Fruit fly (Drosophila melanogaster): ENCODE data around the gene CG12783.

DNA sequence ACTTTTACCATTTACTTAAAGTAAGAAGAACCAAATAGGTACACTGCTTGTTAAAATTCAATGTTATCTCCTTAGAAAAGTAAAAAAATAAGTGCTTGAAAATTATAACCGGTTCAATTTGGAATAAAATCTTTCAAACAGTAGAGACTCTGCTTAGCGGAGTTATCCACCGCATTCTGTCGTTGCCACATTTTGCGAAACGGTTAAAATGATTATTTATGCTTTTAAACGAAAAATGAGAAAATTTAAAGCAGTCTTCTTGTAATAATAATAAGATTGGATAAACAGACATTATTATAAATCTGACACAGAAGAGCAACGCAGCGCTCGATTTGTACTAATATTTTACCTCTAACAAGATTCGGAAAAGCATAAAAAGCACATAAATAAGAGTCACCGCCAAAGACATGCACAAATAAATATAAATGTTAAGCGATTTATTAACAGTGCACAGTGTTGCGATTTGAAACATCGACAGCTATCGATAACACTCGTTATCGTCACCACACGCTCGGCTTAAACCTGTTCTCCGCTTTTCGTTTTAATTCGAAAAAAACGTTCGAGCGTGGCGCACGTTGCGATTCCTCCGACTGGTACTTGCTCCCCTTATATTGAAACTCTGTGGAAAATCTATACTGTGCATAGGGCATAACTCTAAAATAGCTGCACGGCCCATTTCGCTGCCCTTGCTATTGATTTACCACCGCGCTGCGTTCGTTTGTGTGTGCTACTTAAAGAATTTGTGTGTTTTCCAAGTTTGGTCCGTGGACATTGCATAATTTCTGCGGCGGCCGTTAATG, 11.8 kb upstream of the CG12783 start, which contains the start of gene Fas1:
- TF ChIP-seq CG1621 (tag; optimal IDR thresholded peaks at IDR 0.05) (no peak), Hr4 (GFP tag; optimal IDR thresholded peaks at IDR 0.05) (peak; percentile 15), CG11762 (GFP tag; optimal IDR thresholded peaks at IDR 0.05; ENCODE audit: insufficient read depth) (no peak)

Data from whole organism, prepupa.